Worm (Caenorhabditis elegans) whole organism, L2 larva: ENCODE measurements around the gene F28H7.7.

Source experiments
- F13H6.1 ChIP-seq: sonication (generic microtip); optimal IDR thresholded peaks from 2 replicates; lab custom pipeline; 2016; ENCODE audit warnings: missing genetic modification characterization, missing compliant biosample characterization
- ama-1 ChIP-seq: fragments of 150-350 bp; optimal IDR thresholded peaks from 2 replicates; lab custom pipeline; 2018; ENCODE audit warnings: inconsistent platforms
- ceh-16 ChIP-seq: fragments of 150-350 bp; optimal IDR thresholded peaks from 2 replicates; lab custom pipeline; 2014; ENCODE audit warnings: missing biosample characterization, missing genetic modification characterization
- ceh-82 ChIP-seq: fragments of 150-350 bp; optimal IDR thresholded peaks from 2 replicates; lab custom pipeline; 2014; ENCODE audit warnings: missing biosample characterization, missing genetic modification characterization
- egl-27 ChIP-seq: sonication (generic microtip); optimal IDR thresholded peaks from 3 replicates; lab custom pipeline; 2017; ENCODE audit warnings: missing biosample characterization, missing genetic modification reagents, missing genetic modification characterization
- lin-39 ChIP-seq: fragments of 150-350 bp; optimal IDR thresholded peaks from 2 replicates; lab custom pipeline; 2014; ENCODE audit warnings: missing biosample characterization, missing genetic modification reagents, missing genetic modification characterization
- nhr-11 ChIP-seq: fragments of 150-350 bp; optimal IDR thresholded peaks from 2 replicates; lab custom pipeline; 2014; ENCODE audit warnings: missing biosample characterization, missing genetic modification characterization
- nhr-12 ChIP-seq: fragments of 150-350 bp; optimal IDR thresholded peaks from 2 replicates; lab custom pipeline; 2014; ENCODE audit warnings: missing biosample characterization, missing genetic modification characterization
- nhr-77 ChIP-seq: fragments of 150-350 bp; optimal IDR thresholded peaks from 2 replicates; lab custom pipeline; 2014; ENCODE audit warnings: missing biosample characterization, missing genetic modification characterization
- snpc-4 ChIP-seq: fragments of 150-350 bp; optimal IDR thresholded peaks from 2 replicates; lab custom pipeline; 2014; ENCODE audit warnings: missing biosample characterization, missing genetic modification characterization
- unc-62 ChIP-seq: fragments of 150-350 bp; optimal IDR thresholded peaks from 2 replicates; lab custom pipeline; 2014; ENCODE audit warnings: missing biosample characterization, missing genetic modification reagents, missing genetic modification characterization
- zag-1 ChIP-seq: fragments of 150-350 bp; optimal IDR thresholded peaks from 2 replicates; lab custom pipeline; 2014; ENCODE audit warnings: missing biosample characterization, missing genetic modification characterization

DNA sequence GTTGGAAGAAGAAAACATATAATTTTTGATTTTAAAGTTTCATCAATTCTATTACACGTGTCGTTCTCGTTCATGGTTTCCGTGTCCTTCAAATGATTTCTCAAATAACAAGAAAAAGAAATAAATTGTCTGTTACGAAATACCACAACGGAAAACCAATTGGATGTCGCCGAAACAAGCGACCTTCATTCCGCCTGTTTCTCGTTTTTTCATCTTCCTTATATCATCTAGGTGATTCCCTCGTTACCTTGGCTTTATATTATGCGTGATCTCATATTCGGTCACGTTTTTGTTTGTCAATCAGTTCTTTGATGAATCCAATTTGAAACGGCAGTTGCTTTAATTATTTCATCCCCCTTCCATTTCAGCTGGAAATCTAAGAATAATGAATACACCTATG is 3.2 kb upstream of the F28H7.7 start:
- no peak for TF ChIP-seq zag-1 (tag; lab: Kevin White, UChicago)
- no peak for TF ChIP-seq egl-27 (tag; lab: Kevin White, UChicago)
- TF ChIP-seq ceh-16, result no peak
- no peak for TF ChIP-seq F13H6.1 (tag; lab: Kevin White, UChicago)
- TF ChIP-seq nhr-12, result no peak
- TF ChIP-seq ceh-82 (tag; lab: Kevin White, UChicago), result no peak
- TF ChIP-seq ama-1 (lab: Kevin White, UChicago), result no peak
- no peak for TF ChIP-seq nhr-11
- no peak for TF ChIP-seq lin-39 (tag; lab: Kevin White, UChicago)
- TF ChIP-seq unc-62 (GFP tag; lab: Kevin White, UChicago), result no peak
- no peak for TF ChIP-seq snpc-4
- TF ChIP-seq nhr-77 (tag; lab: Kevin White, UChicago), result no peak
